Fruit fly (Drosophila melanogaster): ENCODE measurements around the gene H15.

DNA sequence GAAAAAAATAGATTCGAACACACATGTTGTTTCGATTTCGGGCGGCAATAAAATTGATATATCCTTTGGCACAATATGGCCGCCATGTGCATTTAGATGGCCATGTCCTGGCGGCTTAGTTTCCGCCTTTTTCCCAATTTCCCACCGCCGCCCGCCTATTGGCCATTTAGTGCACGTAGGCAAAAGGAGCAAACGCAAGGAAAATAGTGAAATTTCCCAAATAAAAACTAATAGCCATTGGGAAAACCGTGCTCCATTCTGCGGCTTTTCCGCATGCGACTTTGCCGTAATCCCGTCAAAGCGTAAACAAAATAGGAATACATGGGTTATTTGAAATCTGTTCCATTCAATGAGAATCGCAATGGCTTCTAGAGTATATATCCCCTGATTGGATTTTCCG lies 3.1 kb upstream of the H15 start:
- TF ChIP-seq h (GFP tag; optimal IDR thresholded peaks at IDR 0.05) (no peak), Myc (optimal IDR thresholded peaks at IDR 0.05) (no peak), Vsx2 (GFP tag; optimal IDR thresholded peaks at IDR 0.05; ENCODE audit: partially characterized antibody) (no peak), pan (optimal IDR thresholded peaks at IDR 0.05) (no peak), usp (GFP tag; optimal IDR thresholded peaks at IDR 0.05) (no peak), br (GFP tag; optimal IDR thresholded peaks at IDR 0.05) (no peak), CG9705 (GFP tag; optimal IDR thresholded peaks at IDR 0.05) (no peak), lola (GFP tag; optimal IDR thresholded peaks at IDR 0.05) (no peak), psq (GFP tag; optimal IDR thresholded peaks at IDR 0.05) (no peak), Jra (GFP tag; optimal IDR thresholded peaks at IDR 0.05) (no peak), sage (GFP tag; optimal IDR thresholded peaks at IDR 0.05) (no peak), rgr (GFP tag; optimal IDR thresholded peaks at IDR 0.05) (no peak)
